Fruit fly (Drosophila melanogaster): ENCODE results near the gene Lmpt.

DNA sequence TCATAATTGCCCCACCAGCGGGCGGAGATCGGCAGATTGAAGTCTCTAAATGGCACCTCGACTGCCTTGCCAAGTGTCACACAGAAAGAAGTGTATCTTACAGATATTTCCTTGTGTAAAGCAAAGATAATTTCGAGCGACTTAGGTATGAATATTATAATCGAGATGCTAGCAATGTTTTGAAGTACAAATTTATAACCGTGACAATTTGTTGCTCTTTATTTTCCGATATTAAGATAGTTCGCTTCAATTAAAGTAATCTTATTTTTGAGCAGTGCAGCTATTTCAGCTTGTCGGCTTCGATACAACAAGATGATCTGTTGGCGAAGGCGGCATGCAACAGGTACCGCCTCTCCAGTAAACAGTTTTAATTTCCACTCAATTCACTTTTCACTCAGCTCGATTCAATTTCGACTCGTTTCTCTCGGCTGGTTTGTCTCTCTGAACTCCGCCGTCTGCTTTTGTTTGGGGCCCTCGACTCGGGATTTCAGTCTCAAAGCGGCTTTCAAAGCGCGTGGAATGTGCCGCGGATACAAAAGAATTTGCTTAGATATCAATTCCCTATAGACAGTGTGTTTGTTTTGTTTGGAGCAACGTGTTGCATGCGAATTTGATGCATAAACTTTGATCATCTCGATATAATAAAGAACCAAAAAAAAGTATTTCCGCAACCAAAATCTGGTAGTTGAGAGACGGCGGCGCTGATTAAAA, 50.8 kb downstream of the Lmpt start:
- TF ChIP-seq EcR (GFP tag; optimal IDR thresholded peaks at IDR 0.05) (no peak), usp (GFP tag; optimal IDR thresholded peaks at IDR 0.05) (no peak), pan (optimal IDR thresholded peaks at IDR 0.05) (no peak), CG8478 (optimal IDR thresholded peaks at IDR 0.05) (no peak), psq (optimal IDR thresholded peaks at IDR 0.05) (no peak), Dll (optimal IDR thresholded peaks at IDR 0.05) (no peak)
